Worm (Caenorhabditis elegans) whole organism, young adult: ENCODE results near the gene C54E10.10.

Experiments
- B0336.3 ChIP-seq: fragments of 200-800 bp; sonication (Bioruptor generic); IDR thresholded peaks from 2 replicates; pipeline ENCODE4 v1.3.6; 2022; ENCODE audit warnings: missing genetic modification characterization, missing compliant biosample characterization
- F55B11.4 ChIP-seq: sonication (generic microtip); optimal IDR thresholded peaks from 2 replicates; lab custom pipeline; 2016; ENCODE audit warnings: missing compliant biosample characterization, missing genetic modification characterization, borderline replicate concordance; ENCODE audit not compliant: insufficient read depth
- Y53F4B.3 ChIP-seq: fragments of 200-800 bp; sonication (Bioruptor generic); IDR thresholded peaks from 2 replicates; pipeline ENCODE4 v1.3.6; 2022; ENCODE audit warnings: missing genetic modification reagents, missing genetic modification characterization, missing compliant biosample characterization
- ZK185.1 ChIP-seq: sonication (generic microtip); optimal IDR thresholded peaks from 2 replicates; lab custom pipeline; 2016; ENCODE audit warnings: mild to moderate bottlenecking, missing genetic modification characterization, missing compliant biosample characterization; ENCODE audit not compliant: poor library complexity, severe bottlenecking
- ama-1 ChIP-seq, 3 experiments: fragments of 150-350 bp in 1 of 3; sonication (generic microtip) in 2 of 3; optimal IDR thresholded peaks; 2 replicates each; lab custom pipeline; 2014 to 2018; ENCODE audit warnings: missing biosample characterization in 2 of 3, missing genetic modification characterization in 2 of 3, missing genetic modification reagents in 2 of 3
- bed-1 ChIP-seq: fragments of 200-800 bp; sonication (Bioruptor generic); IDR thresholded peaks from 2 replicates; pipeline ENCODE4 v1.3.6; 2022; ENCODE audit warnings: missing genetic modification reagents, missing genetic modification characterization, missing compliant biosample characterization
- ceh-27 ChIP-seq: fragments of 200-800 bp; sonication (Bioruptor generic); optimal IDR thresholded peaks from 2 replicates; lab custom pipeline; 2018; ENCODE audit warnings: mild to moderate bottlenecking, missing genetic modification characterization, moderate library complexity, missing compliant biosample characterization
- gei-17 ChIP-seq: fragments of 200-800 bp; sonication (Bioruptor generic); optimal IDR thresholded peaks from 2 replicates; lab custom pipeline; 2018; ENCODE audit warnings: mild to moderate bottlenecking, missing genetic modification characterization, missing compliant biosample characterization
- lag-1 ChIP-seq: fragments of 200-800 bp; sonication (Bioruptor generic); IDR thresholded peaks from 2 replicates; pipeline ENCODE4 v1.3.6; 2022; ENCODE audit warnings: missing genetic modification reagents, missing genetic modification characterization, missing compliant biosample characterization
- rec-8 ChIP-seq, 2 experiments: sonication (generic microtip); optimal IDR thresholded peaks; 2 replicates each; lab custom pipeline; 2016; ENCODE audit warnings: mild to moderate bottlenecking in 2 of 2, missing genetic modification characterization in 2 of 2, missing genetic modification reagents in 2 of 2, missing genotype in 2 of 2, missing biosample characterization in 1 of 2, missing compliant biosample characterization in 1 of 2, moderate library complexity in 1 of 2
- snpc-4 ChIP-seq, 5 experiments: fragments of 150-350 bp in 1 of 5; sonication (generic microtip) in 4 of 5; optimal IDR thresholded peaks; 2 replicates each; lab custom pipeline; 2014 to 2018; ENCODE audit warnings: missing genetic modification characterization in 5 of 5, missing biosample characterization in 3 of 5, antibody characterized with exemption in 2 of 5, mild to moderate bottlenecking in 2 of 5, missing compliant biosample characterization in 2 of 5, missing genotype in 2 of 5, moderate library complexity in 2 of 5, missing genetic modification reagents in 1 of 5
- unc-62 ChIP-seq: fragments of 150-350 bp; optimal IDR thresholded peaks from 2 replicates; lab custom pipeline; 2014; ENCODE audit warnings: missing biosample characterization, missing genetic modification reagents, missing genetic modification characterization
- zim-3 ChIP-seq: sonication (generic microtip); optimal IDR thresholded peaks from 2 replicates; lab custom pipeline; 2017; ENCODE audit warnings: mild to moderate bottlenecking, missing genetic modification characterization, moderate library complexity, missing compliant biosample characterization
- ztf-18 ChIP-seq: sonication (generic microtip); optimal IDR thresholded peaks from 2 replicates; lab custom pipeline; 2016; ENCODE audit warnings: missing genotype, mild to moderate bottlenecking, missing genetic modification characterization, missing compliant biosample characterization

- no peak for TF ChIP-seq rec-8 (tag; optimal IDR thresholded peaks at IDR 0.05; lab: Kevin White, UChicago)
- no peak for TF ChIP-seq F55B11.4 (tag; lab: Kevin White, UChicago)
- TF ChIP-seq bed-1 (GFP tag; lab: Robert Waterston, UW): no peak
- TF ChIP-seq ceh-27 (GFP tag; lab: Kevin White, UChicago): no peak
- no peak for TF ChIP-seq gei-17 (GFP tag; lab: Kevin White, UChicago)
- TF ChIP-seq lag-1 (GFP tag; lab: Robert Waterston, UW): no peak
- no peak for TF ChIP-seq snpc-4 (GFP tag; optimal IDR thresholded peaks at IDR 0.05; lab: Kevin White, UChicago)
- TF ChIP-seq snpc-4 (tag; optimal IDR thresholded peaks at IDR 0.05; lab: Kevin White, UChicago): no peak
- TF ChIP-seq ama-1 (optimal IDR thresholded peaks at IDR 0.05; lab: Kevin White, UChicago): no peak
- no peak for TF ChIP-seq ama-1 (GFP tag; optimal IDR thresholded peaks at IDR 0.05; lab: Kevin White, UChicago)
- no peak for TF ChIP-seq Y53F4B.3
- no peak for TF ChIP-seq ZK185.1 (tag; lab: Kevin White, UChicago)
- TF ChIP-seq B0336.3 (GFP tag; lab: Robert Waterston, UW): no peak
- TF ChIP-seq ztf-18 (tag; lab: Kevin White, UChicago): no peak
- TF ChIP-seq zim-3 (tag; lab: Kevin White, UChicago): no peak
- TF ChIP-seq unc-62 (GFP tag; lab: Kevin White, UChicago): no peak
These were observed 22.6 kb downstream of the C54E10.10 start for ce11 chrV:18780605-18781004.
